Worm (Caenorhabditis elegans) whole organism, early embryonic: Measurements from ENCODE around the gene srx-97.

Experiments
- B0310.2 ChIP-seq: sonication (generic microtip); optimal IDR thresholded peaks from 2 replicates; lab custom pipeline; 2016; ENCODE audit warnings: mild to moderate bottlenecking, missing genetic modification characterization, missing compliant biosample characterization
- ceh-36 ChIP-seq: sonication (generic microtip); optimal IDR thresholded peaks from 2 replicates; lab custom pipeline; 2016; ENCODE audit warnings: missing genetic modification characterization, inconsistent platforms, missing compliant biosample characterization
- ets-7 ChIP-seq: sonication (generic microtip); optimal IDR thresholded peaks from 2 replicates; lab custom pipeline; 2016; ENCODE audit warnings: missing genotype, missing genetic modification characterization, missing compliant biosample characterization
- flt-1 ChIP-seq: fragments of 200-800 bp; sonication (Bioruptor generic); IDR thresholded peaks from 2 replicates; pipeline ENCODE4 v1.3.6; 2022; ENCODE audit warnings: missing genetic modification characterization, missing compliant biosample characterization
- hmg-4 ChIP-seq: fragments of 200-800 bp; sonication (Bioruptor generic); optimal IDR thresholded peaks from 2 replicates; lab custom pipeline; 2018; ENCODE audit warnings: mild to moderate bottlenecking, missing genetic modification characterization, missing compliant biosample characterization
- pes-1 ChIP-seq: fragments of 200-800 bp; sonication (Bioruptor generic); IDR thresholded peaks from 2 replicates; pipeline ENCODE4 v1.3.6; 2022; ENCODE audit warnings: missing genetic modification reagents, missing genetic modification characterization, missing compliant biosample characterization
- scrt-1 ChIP-seq: fragments of 200-800 bp; sonication (Bioruptor generic); IDR thresholded peaks from 2 replicates; pipeline ENCODE4 v1.3.6; 2022; ENCODE audit warnings: missing genetic modification characterization, missing compliant biosample characterization

DNA sequence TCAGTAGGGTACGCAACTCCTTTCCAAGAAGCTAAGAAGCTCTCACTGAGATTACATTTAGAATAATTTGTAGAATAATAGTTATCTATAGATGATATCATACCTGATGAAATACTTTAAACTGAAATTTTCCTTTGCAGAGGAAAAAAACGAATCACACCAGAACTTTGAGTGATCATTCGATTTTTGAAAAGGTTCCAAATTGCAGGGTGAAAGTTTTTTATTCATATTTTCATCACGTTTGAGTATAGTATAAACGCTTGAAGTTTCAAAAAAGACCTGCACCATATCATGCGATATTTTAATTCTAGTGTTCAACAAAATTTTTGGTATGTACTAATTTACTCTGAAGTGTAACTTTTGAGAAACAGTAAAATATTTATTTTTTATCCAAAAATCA lies 45.4 kb upstream of the srx-97 start, which contains the start of gene srh-100:
- TF ChIP-seq hmg-4 (no peak), ets-7 (tag; lab: Kevin White, UChicago) (no peak), B0310.2 (tag; lab: Kevin White, UChicago) (no peak), ceh-36 (tag; lab: Kevin White, UChicago) (no peak), pes-1 (GFP tag; lab: Robert Waterston, UW) (no peak), scrt-1 (GFP tag; lab: Robert Waterston, UW) (no peak), flt-1 (GFP tag; lab: Robert Waterston, UW) (no peak)
